Fruit fly (Drosophila melanogaster) whole organism, embryonic: Measurements from ENCODE around the gene CG2003.
A peak's percentile ranks its signal among the peaks of the same experiment; 100 is the strongest.

ENCODE experiments used
- Abd-B ChIP-seq: fragments of 200-800 bp; sonication (Bioruptor generic); optimal IDR thresholded peaks from 2 replicates; lab custom pipeline; 2018; ENCODE audit warnings: missing biosample characterization, mild to moderate bottlenecking, missing genetic modification characterization, moderate library complexity
- Antp ChIP-seq: fragments of 200-800 bp; sonication (Bioruptor generic); optimal IDR thresholded peaks from 3 replicates; lab custom pipeline; 2016; ENCODE audit warnings: missing biosample characterization, missing genetic modification characterization
- Blimp-1 ChIP-seq: fragments of 200-800 bp; sonication (Bioruptor generic); optimal IDR thresholded peaks from 3 replicates; lab custom pipeline; 2018; ENCODE audit warnings: missing biosample characterization, missing genetic modification characterization, mild to moderate bottlenecking, moderate library complexity, missing genetic modification reagents
- CG12155 ChIP-seq: fragments of 200-800 bp; sonication (Bioruptor generic); optimal IDR thresholded peaks from 3 replicates; lab custom pipeline; 2016; ENCODE audit warnings: missing biosample characterization, missing genetic modification characterization
- CG12219 ChIP-seq: fragments of 200-800 bp; sonication (Bioruptor generic); optimal IDR thresholded peaks from 3 replicates; lab custom pipeline; 2018; ENCODE audit warnings: missing biosample characterization, mild to moderate bottlenecking, missing genetic modification characterization
- CG14965 ChIP-seq: fragments of 200-800 bp; sonication (Bioruptor generic); optimal IDR thresholded peaks from 2 replicates; lab custom pipeline; 2016; ENCODE audit warnings: missing biosample characterization, missing genetic modification characterization, borderline replicate concordance
- CG15696 ChIP-seq: fragments of 200-800 bp; sonication (Bioruptor generic); optimal IDR thresholded peaks from 2 replicates; lab custom pipeline; 2019; ENCODE audit warnings: missing biosample characterization, mild to moderate bottlenecking, missing genetic modification characterization, moderate library complexity
- CG16779 ChIP-seq: fragments of 200-800 bp; sonication (Bioruptor generic); IDR thresholded peaks from 2 replicates; pipeline ENCODE4 v1.3.6; 2022; ENCODE audit warnings: missing biosample characterization, missing genetic modification characterization
- CG16863 ChIP-seq: fragments of 200-800 bp; sonication (Bioruptor generic); optimal IDR thresholded peaks from 3 replicates; lab custom pipeline; 2016; ENCODE audit warnings: missing biosample characterization, missing genetic modification characterization
- CG18011 ChIP-seq: fragments of 200-800 bp; sonication (Bioruptor generic); optimal IDR thresholded peaks from 2 replicates; lab custom pipeline; 2017; ENCODE audit warnings: missing biosample characterization, missing genetic modification characterization, mild to moderate bottlenecking, moderate library complexity, missing genotype
- CG31365 ChIP-seq: fragments of 200-800 bp; sonication (Bioruptor generic); optimal IDR thresholded peaks from 2 replicates; lab custom pipeline; 2018; ENCODE audit warnings: missing biosample characterization, mild to moderate bottlenecking, missing genetic modification characterization
- CG33213 ChIP-seq: fragments of 200-800 bp; sonication (Bioruptor generic); optimal IDR thresholded peaks from 3 replicates; lab custom pipeline; 2016; ENCODE audit warnings: missing biosample characterization, missing genetic modification characterization
- CG33557 ChIP-seq: fragments of 200-800 bp; sonication (Bioruptor generic); optimal IDR thresholded peaks from 2 replicates; lab custom pipeline; 2019; ENCODE audit warnings: missing biosample characterization, mild to moderate bottlenecking, missing genetic modification characterization, moderate library complexity
- CG4282 ChIP-seq: fragments of 200-800 bp; sonication (Bioruptor generic); optimal IDR thresholded peaks from 2 replicates; lab custom pipeline; 2016; ENCODE audit warnings: missing biosample characterization, missing genetic modification characterization
- CG4328 ChIP-seq: fragments of 200-800 bp; sonication (Bioruptor generic); optimal IDR thresholded peaks from 3 replicates; lab custom pipeline; 2017; ENCODE audit warnings: missing biosample characterization, missing genetic modification reagents, missing genetic modification characterization
- CG7357 ChIP-seq: fragments of 200-800 bp; sonication (Bioruptor generic); IDR thresholded peaks from 3 replicates; pipeline ENCODE4 v1.3.6; 2022; ENCODE audit warnings: missing biosample characterization, missing genetic modification characterization
- CG7928 ChIP-seq: fragments of 200-800 bp; sonication (Bioruptor generic); optimal IDR thresholded peaks from 2 replicates; lab custom pipeline; 2017; ENCODE audit warnings: missing biosample characterization, mild to moderate bottlenecking, missing genetic modification characterization
- CG8359 ChIP-seq: fragments of 200-800 bp; sonication (Bioruptor generic); optimal IDR thresholded peaks from 2 replicates; lab custom pipeline; 2017; ENCODE audit warnings: missing biosample characterization, mild to moderate bottlenecking, missing genetic modification characterization, borderline replicate concordance
- CG9609 ChIP-seq: fragments of 200-800 bp; sonication (Bioruptor generic); optimal IDR thresholded peaks from 3 replicates; lab custom pipeline; 2016; ENCODE audit warnings: missing biosample characterization, missing genetic modification characterization
- CG9727 ChIP-seq: fragments of 200-800 bp; sonication (Bioruptor generic); optimal IDR thresholded peaks from 3 replicates; lab custom pipeline; 2017; ENCODE audit warnings: missing biosample characterization, mild to moderate bottlenecking, missing genetic modification characterization
- CG9817 ChIP-seq: fragments of 200-800 bp; sonication (Bioruptor generic); optimal IDR thresholded peaks from 2 replicates; lab custom pipeline; 2018; ENCODE audit warnings: missing biosample characterization, mild to moderate bottlenecking, missing genetic modification characterization, moderate library complexity
- CHES-1-like ChIP-seq: fragments of 200-800 bp; sonication (Bioruptor generic); optimal IDR thresholded peaks from 2 replicates; lab custom pipeline; 2016; ENCODE audit warnings: missing biosample characterization, missing genetic modification characterization
- CkIIα-i1 ChIP-seq: fragments of 200-800 bp; sonication (Bioruptor generic); IDR thresholded peaks from 2 replicates; pipeline ENCODE4 v1.3.6; 2022; ENCODE audit warnings: missing biosample characterization, missing genetic modification characterization
- D19B ChIP-seq: fragments of 200-800 bp; sonication (Bioruptor generic); optimal IDR thresholded peaks from 2 replicates; lab custom pipeline; 2017; ENCODE audit warnings: missing biosample characterization, mild to moderate bottlenecking, missing genetic modification characterization
- Drgx ChIP-seq: fragments of 200-800 bp; sonication (Bioruptor generic); IDR thresholded peaks from 2 replicates; pipeline ENCODE4 v1.3.6; 2022; ENCODE audit warnings: missing biosample characterization, missing genetic modification characterization
- E2f2 ChIP-seq: fragments of 200-800 bp; sonication (Bioruptor generic); IDR thresholded peaks from 2 replicates; pipeline ENCODE4 v1.3.6; 2022; ENCODE audit warnings: missing biosample characterization, missing genetic modification characterization
- Hmx ChIP-seq: fragments of 200-800 bp; sonication (Bioruptor generic); optimal IDR thresholded peaks from 2 replicates; lab custom pipeline; 2016; ENCODE audit warnings: missing biosample characterization, missing genetic modification characterization
- MTF-1 ChIP-seq: fragments of 200-800 bp; sonication (Bioruptor generic); optimal IDR thresholded peaks from 2 replicates; lab custom pipeline; 2018; ENCODE audit warnings: missing biosample characterization, mild to moderate bottlenecking, missing genetic modification characterization, borderline replicate concordance
- Meics ChIP-seq: fragments of 200-800 bp; sonication (Bioruptor generic); optimal IDR thresholded peaks from 2 replicates; lab custom pipeline; 2017; ENCODE audit warnings: missing biosample characterization, mild to moderate bottlenecking, missing genetic modification characterization
- Neu2 ChIP-seq: fragments of 200-800 bp; sonication (Bioruptor generic); optimal IDR thresholded peaks from 3 replicates; lab custom pipeline; 2016; ENCODE audit warnings: missing biosample characterization, missing genetic modification characterization, borderline replicate concordance
- Opbp ChIP-seq: fragments of 200-800 bp; sonication (Bioruptor generic); IDR thresholded peaks from 3 replicates; pipeline ENCODE4 v1.3.6; 2022; ENCODE audit warnings: missing biosample characterization, missing genetic modification characterization; ENCODE audit not compliant: partially characterized antibody
- Six4 ChIP-seq: fragments of 200-800 bp; sonication (Bioruptor generic); optimal IDR thresholded peaks from 2 replicates; lab custom pipeline; 2016; ENCODE audit warnings: missing biosample characterization, missing genetic modification characterization
- Usf ChIP-seq: fragments of 200-800 bp; sonication (Bioruptor generic); optimal IDR thresholded peaks from 2 replicates; lab custom pipeline; 2017; ENCODE audit warnings: missing genotype, missing biosample characterization, missing genetic modification characterization
- Xrp1 ChIP-seq: fragments of 200-800 bp; sonication (Bioruptor generic); IDR thresholded peaks from 2 replicates; pipeline ENCODE4 v1.3.6; 2022; ENCODE audit warnings: missing biosample characterization, missing genetic modification characterization
- abd-A ChIP-seq: fragments of 200-800 bp; sonication (Bioruptor generic); optimal IDR thresholded peaks from 3 replicates; lab custom pipeline; 2019; ENCODE audit warnings: missing biosample characterization, mild to moderate bottlenecking, missing genetic modification characterization, moderate library complexity
- al ChIP-seq: fragments of 200-800 bp; sonication (Bioruptor generic); IDR thresholded peaks from 2 replicates; pipeline ENCODE4 v1.3.6; 2022; ENCODE audit warnings: missing biosample characterization, missing genetic modification characterization
- bowl ChIP-seq: fragments of 200-800 bp; sonication (Bioruptor generic); IDR thresholded peaks from 2 replicates; pipeline ENCODE4 v1.3.6; 2022; ENCODE audit warnings: missing biosample characterization, missing genetic modification characterization
- danr ChIP-seq: fragments of 200-800 bp; sonication (Bioruptor generic); IDR thresholded peaks from 2 replicates; pipeline ENCODE4 v1.3.6; 2022; ENCODE audit warnings: missing biosample characterization, missing genetic modification characterization
- fru ChIP-seq: fragments of >200 bp; optimal IDR thresholded peaks from 2 replicates; lab custom pipeline; 2017
- gcm2 ChIP-seq: fragments of 200-800 bp; sonication (Bioruptor generic); optimal IDR thresholded peaks from 2 replicates; lab custom pipeline; 2016; ENCODE audit warnings: missing biosample characterization, missing genetic modification characterization
- gem ChIP-seq: fragments of 200-800 bp; sonication (Bioruptor generic); optimal IDR thresholded peaks from 2 replicates; lab custom pipeline; 2019; ENCODE audit warnings: missing biosample characterization, mild to moderate bottlenecking, missing genetic modification characterization, moderate library complexity
- gsb ChIP-seq: fragments of 200-800 bp; sonication (Bioruptor generic); IDR thresholded peaks from 2 replicates; pipeline ENCODE4 v1.3.6; 2022; ENCODE audit warnings: missing biosample characterization, missing genetic modification characterization
- hb ChIP-seq: fragments of 200-800 bp; sonication (Bioruptor generic); IDR thresholded peaks from 3 replicates; pipeline ENCODE4 v1.3.6; 2022; ENCODE audit warnings: missing biosample characterization, missing genetic modification characterization; ENCODE audit not compliant: partially characterized antibody
- insv ChIP-seq, 2 experiments: fragments of 200-800 bp; sonication (Bioruptor generic); optimal IDR thresholded peaks; 3 replicates each; lab custom pipeline; 2016 to 2018; ENCODE audit warnings: missing biosample characterization in 2 of 2, missing genetic modification characterization in 2 of 2
- lbe ChIP-seq: fragments of 200-800 bp; sonication (Bioruptor generic); optimal IDR thresholded peaks from 2 replicates; lab custom pipeline; 2016; ENCODE audit warnings: missing biosample characterization, mild to moderate bottlenecking, missing genetic modification characterization
- pros ChIP-seq: fragments of 200-800 bp; sonication (Bioruptor generic); optimal IDR thresholded peaks from 3 replicates; lab custom pipeline; 2019; ENCODE audit warnings: missing biosample characterization, mild to moderate bottlenecking, missing genetic modification characterization, moderate library complexity
- scrt ChIP-seq: fragments of 200-800 bp; sonication (Bioruptor generic); optimal IDR thresholded peaks from 2 replicates; lab custom pipeline; 2018; ENCODE audit warnings: missing biosample characterization, mild to moderate bottlenecking, missing genetic modification characterization, moderate library complexity
- sens ChIP-seq: fragments of 200-800 bp; sonication (Bioruptor generic); peaks from one replicate; lab custom pipeline; 2016; ENCODE audit warnings: missing biosample characterization, missing genetic modification characterization
- slp2 ChIP-seq: fragments of 200-800 bp; sonication (Bioruptor generic); optimal IDR thresholded peaks from 2 replicates; lab custom pipeline; 2016; ENCODE audit warnings: missing biosample characterization, missing genetic modification characterization
- sqz ChIP-seq: fragments of 200-800 bp; sonication (Bioruptor generic); optimal IDR thresholded peaks from 3 replicates; lab custom pipeline; 2018; ENCODE audit warnings: missing biosample characterization, mild to moderate bottlenecking, missing genetic modification characterization
- sr ChIP-seq: fragments of 200-800 bp; sonication (Bioruptor generic); IDR thresholded peaks from 3 replicates; pipeline ENCODE4 v1.3.6; 2022; ENCODE audit warnings: missing biosample characterization, missing genetic modification characterization
- vfl ChIP-seq: fragments of 200-800 bp; sonication (Bioruptor generic); optimal IDR thresholded peaks from 2 replicates; lab custom pipeline; 2016; ENCODE audit warnings: missing biosample characterization, missing genetic modification characterization

Gene CG2003

dm6 chr3R:31941580-31941979 lies 36.3 kb upstream of the CG2003 start (continued):
- TF ChIP-seq CG8359 (GFP tag; lab: Kevin White, UChicago) (no peak), Usf (GFP tag; lab: Kevin White, UChicago) (no peak), CG4282 (GFP tag; lab: Kevin White, UChicago) (no peak), al (GFP tag; lab: Robert Waterston, UW) (no peak), bowl (GFP tag; lab: Robert Waterston, UW) (peak; percentile 76), Blimp-1 (GFP tag; lab: Kevin White, UChicago) (peak; percentile 68), Neu2 (no peak), CG7928 (GFP tag; lab: Kevin White, UChicago) (no peak), Drgx (peak; percentile 97), CG33213 (no peak), sr (no peak), gsb (GFP tag; lab: Robert Waterston, UW) (no peak), CG9609 (GFP tag; lab: Kevin White, UChicago) (no peak), hb (GFP tag; lab: Robert Waterston, UW) (no peak), Six4 (GFP tag; lab: Kevin White, UChicago) (peak; percentile 56), CG31365 (tag; lab: Kevin White, UChicago) (no peak), insv (GFP tag; optimal IDR thresholded peaks at IDR 0.05; lab: Kevin White, UChicago) (no peak), sens (GFP tag; lab: Kevin White, UChicago) (peak; percentile 92), scrt (GFP tag; lab: Kevin White, UChicago) (peak; percentile 45), CG33557 (GFP tag; lab: Kevin White, UChicago) (no peak), fru (lab: Kevin White, UChicago) (no peak), CG14965 (GFP tag; lab: Kevin White, UChicago) (no peak), abd-A (tag; lab: Kevin White, UChicago) (no peak), CG9817 (tag; lab: Kevin White, UChicago) (no peak), Xrp1 (GFP tag; lab: Robert Waterston, UW) (peak; percentile 79), CG15696 (tag; lab: Kevin White, UChicago) (no peak), slp2 (no peak), CG12155 (GFP tag; lab: Kevin White, UChicago) (no peak), gem (tag; lab: Kevin White, UChicago) (peak; percentile 71), CG16779 (GFP tag; lab: Robert Waterston, UW) (no peak), Antp (no peak), CG18011 (GFP tag; lab: Kevin White, UChicago) (no peak), CG16863 (GFP tag; lab: Kevin White, UChicago) (peak; percentile 34), CkIIα-i1 (GFP tag; lab: Robert Waterston, UW) (no peak), Meics (GFP tag; lab: Kevin White, UChicago) (no peak), Opbp (GFP tag; lab: Robert Waterston, UW) (no peak), pros (GFP tag; lab: Kevin White, UChicago) (no peak), D19B (GFP tag; lab: Kevin White, UChicago) (no peak), CG12219 (GFP tag; lab: Kevin White, UChicago) (peak; percentile 55), CG7357 (GFP tag; lab: Robert Waterston, UW) (peak; percentile 56; the same call in 2 of the 3 replicates), gcm2 (GFP tag; lab: Kevin White, UChicago) (no peak), Abd-B (GFP tag; lab: Kevin White, UChicago) (no peak), CG4328 (GFP tag; lab: Kevin White, UChicago) (no peak), E2f2 (GFP tag; lab: Robert Waterston, UW) (no peak), danr (no peak), MTF-1 (no peak), sqz (GFP tag; lab: Kevin White, UChicago) (peak; percentile 83), CHES-1-like (no peak), Hmx (GFP tag; lab: Kevin White, UChicago) (no peak), lbe (GFP tag; lab: Kevin White, UChicago) (peak; percentile 93), CG9727 (GFP tag; lab: Kevin White, UChicago) (no peak), vfl (GFP tag; lab: Kevin White, UChicago) (no peak)
